Fruit fly (Drosophila melanogaster): ENCODE results near the gene CG32444.

Gene CG32444

dm6 chr3L:21652768-21653167, 16.0 kb downstream of the CG32444 start (continued):
- TF ChIP-seq Meics (GFP tag; optimal IDR thresholded peaks at IDR 0.05) (peak; percentile 67), Ravus (GFP tag; IDR thresholded peaks at IDR 0.05) (no peak), kay (GFP tag; optimal IDR thresholded peaks at IDR 0.05) (peak; percentile 60), eve (GFP tag; optimal IDR thresholded peaks at IDR 0.05) (no peak), CG12391 (tag; optimal IDR thresholded peaks at IDR 0.05) (peak; percentile 48), Med (GFP tag) (peak; percentile 97), Hsf (GFP tag; optimal IDR thresholded peaks at IDR 0.05) (peak; percentile 82), vfl (GFP tag; optimal IDR thresholded peaks at IDR 0.05) (peak; percentile 29), Taf1 (GFP tag; IDR thresholded peaks at IDR 0.05) (no peak), Blimp-1 (GFP tag; optimal IDR thresholded peaks at IDR 0.05) (peak; percentile 50), tna (GFP tag; IDR thresholded peaks at IDR 0.05; ENCODE audit: partially characterized antibody) (no peak), CG3065 (GFP tag; optimal IDR thresholded peaks at IDR 0.05) (peak; percentile 72), Doc3 (GFP tag; IDR thresholded peaks at IDR 0.05; ENCODE audit: partially characterized antibody) (no peak), ATbp (GFP tag; optimal IDR thresholded peaks at IDR 0.05) (peak; percentile 30), pan (optimal IDR thresholded peaks at IDR 0.05) (no peak), pan (GFP tag; optimal IDR thresholded peaks at IDR 0.05 in 1 of 2, IDR thresholded peaks at IDR 0.05 in 1 of 2) (peak in 1 of 2 experiments; percentile 68), ftz-f1 (GFP tag; optimal IDR thresholded peaks at IDR 0.05) (peak; percentile 31), D (optimal IDR thresholded peaks at IDR 0.05) (no peak), D (GFP tag; optimal IDR thresholded peaks at IDR 0.05) (peak; percentile 4), en (GFP tag; optimal IDR thresholded peaks at IDR 0.05) (peak; percentile 44), Fer1 (GFP tag; optimal IDR thresholded peaks at IDR 0.05) (no peak), CG4404 (GFP tag; IDR thresholded peaks at IDR 0.05) (no peak), ci (GFP tag; IDR thresholded peaks at IDR 0.05) (peak; percentile 79), az2 (GFP tag; optimal IDR thresholded peaks at IDR 0.05) (peak; percentile 83), dimm (GFP tag; IDR thresholded peaks at IDR 0.05) (no peak), Hmr (GFP tag; optimal IDR thresholded peaks at IDR 0.05) (peak; percentile 70), tup (GFP tag; optimal IDR thresholded peaks at IDR 0.05) (no peak), Deaf1 (tag; optimal IDR thresholded peaks at IDR 0.05) (peak; percentile 21), abd-A (tag; optimal IDR thresholded peaks at IDR 0.05) (no peak), nerfin-1 (tag; optimal IDR thresholded peaks at IDR 0.05) (no peak), gem (tag; optimal IDR thresholded peaks at IDR 0.05) (peak; percentile 76), nerfin-2 (GFP tag; IDR thresholded peaks at IDR 0.05; ENCODE audit: partially characterized antibody) (no peak), CG11695 (GFP tag; IDR thresholded peaks at IDR 0.05) (no peak), lmd (GFP tag; IDR thresholded peaks at IDR 0.05) (peak; percentile 81), Drgx (GFP tag; IDR thresholded peaks at IDR 0.05) (no peak), CG11085 (GFP tag; IDR thresholded peaks at IDR 0.05) (peak; percentile 78), CG17186 (GFP tag; optimal IDR thresholded peaks at IDR 0.05) (no peak), pnt (GFP tag; optimal IDR thresholded peaks at IDR 0.05) (peak; percentile 70), HLHmδ (GFP tag; optimal IDR thresholded peaks at IDR 0.05) (no peak), slp2 (GFP tag; optimal IDR thresholded peaks at IDR 0.05) (peak; percentile 61), Asciz (GFP tag; optimal IDR thresholded peaks at IDR 0.05) (no peak), CG10366 (GFP tag; IDR thresholded peaks at IDR 0.05) (peak; percentile 69), danr (GFP tag; IDR thresholded peaks at IDR 0.05) (no peak), sna (GFP tag; IDR thresholded peaks at IDR 0.05; ENCODE audit: partially characterized antibody) (no peak), fd102C (GFP tag; optimal IDR thresholded peaks at IDR 0.05) (peak; percentile 9), wdn (GFP tag; IDR thresholded peaks at IDR 0.05) (no peak), CG34376 (GFP tag; optimal IDR thresholded peaks at IDR 0.05) (no peak), chm (GFP tag; IDR thresholded peaks at IDR 0.05) (no peak; the same call in 1 of the 2 replicates), Dp (GFP tag; optimal IDR thresholded peaks at IDR 0.05) (peak; percentile 39), hbn (GFP tag; IDR thresholded peaks at IDR 0.05; ENCODE audit: partially characterized antibody) (no peak), CG15479 (GFP tag; optimal IDR thresholded peaks at IDR 0.05) (no peak), stc (GFP tag; IDR thresholded peaks at IDR 0.05) (peak; percentile 24; the same call in 1 of the 2 replicates)
